Worm (Caenorhabditis elegans): ENCODE results near the gene xrn-1.

DNA sequence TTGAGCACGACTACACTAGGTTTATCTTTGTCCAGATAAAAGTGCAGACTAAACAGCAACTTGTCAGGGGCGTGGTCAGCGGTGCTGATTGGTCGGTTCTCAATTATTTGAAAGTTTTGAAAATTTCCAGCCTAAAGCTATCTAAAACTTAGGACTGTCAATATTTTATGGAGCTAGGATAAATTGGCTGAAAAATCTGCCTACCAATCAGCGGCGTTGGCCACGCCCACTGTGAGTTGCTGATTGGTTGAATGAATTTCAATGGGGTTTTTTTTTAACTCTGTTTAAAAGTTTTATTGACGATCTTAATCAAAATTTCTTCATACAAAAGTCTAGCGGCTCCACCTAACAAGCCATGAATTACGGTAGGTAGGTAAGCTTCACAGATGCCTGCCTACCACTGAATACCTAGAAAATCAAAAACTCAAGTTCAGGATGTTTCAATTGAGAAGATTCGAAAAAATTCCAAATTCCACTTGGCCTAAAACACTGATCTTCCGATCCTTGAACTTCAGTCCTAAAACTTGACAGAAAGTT is 22.7 kb upstream of the xrn-1 start:
- TF ChIP-seq B0310.2 (tag; optimal IDR thresholded peaks at IDR 0.05): no peak
- TF ChIP-seq aly-1 (tag; optimal IDR thresholded peaks at IDR 0.05): no peak
- TF ChIP-seq ama-1 (optimal IDR thresholded peaks at IDR 0.05): no peak
- TF ChIP-seq ceh-13 (GFP tag; optimal IDR thresholded peaks at IDR 0.05): no peak
- no peak for TF ChIP-seq ets-7 (tag; optimal IDR thresholded peaks at IDR 0.05)
- no peak for TF ChIP-seq flt-1 (GFP tag; IDR thresholded peaks at IDR 0.05)
- no peak for TF ChIP-seq hmbx-1 (tag; optimal IDR thresholded peaks at IDR 0.05)
